Worm (Caenorhabditis elegans) whole organism, L4 larva: ENCODE measurements around the gene unc-77.

Experiments used
- D1046.2 ChIP-seq: fragments of 200-800 bp; sonication (Bioruptor generic); IDR thresholded peaks from 2 replicates; pipeline ENCODE4 v1.3.6; 2022; ENCODE audit warnings: missing genetic modification characterization, missing compliant biosample characterization
- R02D3.7 ChIP-seq: fragments of 150-350 bp; sonication (generic microtip); optimal IDR thresholded peaks from 3 replicates; lab custom pipeline; 2014; ENCODE audit warnings: missing biosample characterization, missing genetic modification characterization
- T20F7.1 ChIP-seq: fragments of 200-800 bp; sonication (Bioruptor generic); optimal IDR thresholded peaks from 2 replicates; lab custom pipeline; 2018; ENCODE audit warnings: mild to moderate bottlenecking, missing genetic modification characterization, missing compliant biosample characterization
- Y105C5A.15 ChIP-seq: fragments of 200-800 bp; sonication (Bioruptor generic); IDR thresholded peaks from 2 replicates; pipeline ENCODE4 v1.3.6; 2022; ENCODE audit warnings: missing genetic modification characterization, missing compliant biosample characterization
- Y48G9A.11 ChIP-seq: fragments of 200-800 bp; sonication (Bioruptor generic); IDR thresholded peaks from 2 replicates; pipeline ENCODE4 v1.3.6; 2022; ENCODE audit warnings: missing genetic modification reagents, missing genetic modification characterization, missing compliant biosample characterization
- Y75B8A.6 ChIP-seq: fragments of 200-800 bp; sonication (Bioruptor generic); IDR thresholded peaks from 2 replicates; pipeline ENCODE4 v1.3.6; 2022; ENCODE audit warnings: missing genetic modification reagents, missing genetic modification characterization, missing compliant biosample characterization
- ZK546.5 ChIP-seq, 2 experiments: sonication (generic microtip); optimal IDR thresholded peaks; 2 replicates each; lab custom pipeline; 2017; ENCODE audit warnings: missing biosample characterization in 2 of 2, missing genetic modification characterization in 2 of 2
- aha-1 ChIP-seq: fragments of 150-350 bp; peaks from one replicate; lab custom pipeline; 2014; ENCODE audit warnings: missing biosample characterization, missing genetic modification characterization
- aly-2 ChIP-seq: sonication (generic microtip); optimal IDR thresholded peaks from 2 replicates; lab custom pipeline; 2018; ENCODE audit warnings: missing biosample characterization, missing genetic modification characterization
- ceh-20 ChIP-seq: fragments of 200-800 bp; sonication (Bioruptor generic); IDR thresholded peaks from 2 replicates; pipeline ENCODE4 v1.3.6; 2022; ENCODE audit warnings: missing genetic modification reagents, missing genetic modification characterization, missing compliant biosample characterization
- ceh-44 ChIP-seq: fragments of 200-800 bp; sonication (Bioruptor generic); IDR thresholded peaks from 2 replicates; pipeline ENCODE4 v1.3.6; 2022; ENCODE audit warnings: missing genetic modification reagents, missing genetic modification characterization, missing compliant biosample characterization
- ceh-62 ChIP-seq: sonication (generic microtip); optimal IDR thresholded peaks from 2 replicates; lab custom pipeline; 2017; ENCODE audit warnings: missing biosample characterization, missing genetic modification characterization
- ceh-82 ChIP-seq: sonication (generic microtip); optimal IDR thresholded peaks from 2 replicates; lab custom pipeline; 2017; ENCODE audit warnings: missing biosample characterization, missing genetic modification characterization
- ces-1 ChIP-seq: fragments of 150-350 bp; sonication (generic microtip); optimal IDR thresholded peaks from 4 replicates; lab custom pipeline; 2014; ENCODE audit warnings: missing biosample characterization, missing genetic modification reagents, missing genetic modification characterization
- cey-2 ChIP-seq: sonication (generic microtip); optimal IDR thresholded peaks from 3 replicates; lab custom pipeline; 2017; ENCODE audit warnings: missing genetic modification characterization, mild to moderate bottlenecking, missing compliant biosample characterization, antibody characterized with exemption, borderline replicate concordance; ENCODE audit not compliant: insufficient read depth
- ctbp-1 ChIP-seq: fragments of 200-800 bp; sonication (Bioruptor generic); IDR thresholded peaks from 2 replicates; pipeline ENCODE4 v1.3.6; 2022; ENCODE audit warnings: missing genetic modification reagents, missing genetic modification characterization, missing compliant biosample characterization
- daf-12 ChIP-seq: fragments of 150-350 bp; optimal IDR thresholded peaks from 2 replicates; lab custom pipeline; 2014; ENCODE audit warnings: missing biosample characterization, missing genetic modification reagents, missing genetic modification characterization
- daf-8 ChIP-seq: fragments of 200-800 bp; sonication (Bioruptor generic); IDR thresholded peaks from 2 replicates; pipeline ENCODE4 v1.3.6; 2022; ENCODE audit warnings: missing genetic modification characterization, missing compliant biosample characterization
- dmd-8 ChIP-seq: fragments of 200-800 bp; sonication (Bioruptor generic); IDR thresholded peaks from 2 replicates; pipeline ENCODE4 v1.3.6; 2022; ENCODE audit warnings: missing genetic modification characterization, missing compliant biosample characterization
- dmd-9 ChIP-seq: fragments of 200-800 bp; sonication (Bioruptor generic); IDR thresholded peaks from 2 replicates; pipeline ENCODE4 v1.3.6; 2022; ENCODE audit warnings: missing genetic modification reagents, missing genetic modification characterization, missing compliant biosample characterization
- duxl-1 ChIP-seq: sonication (generic microtip); optimal IDR thresholded peaks from 2 replicates; lab custom pipeline; 2016; ENCODE audit warnings: mild to moderate bottlenecking, missing genetic modification characterization, moderate library complexity, missing compliant biosample characterization; ENCODE audit not compliant: poor library complexity
- fkh-10 ChIP-seq: fragments of 150-350 bp; optimal IDR thresholded peaks from 2 replicates; lab custom pipeline; 2014; ENCODE audit warnings: missing biosample characterization, missing genetic modification reagents, missing genetic modification characterization
- fos-1 ChIP-seq: fragments of 150-350 bp; optimal IDR thresholded peaks from 2 replicates; lab custom pipeline; 2014; ENCODE audit warnings: missing biosample characterization, missing genetic modification characterization
- gei-8 ChIP-seq: fragments of 200-800 bp; sonication (Bioruptor generic); optimal IDR thresholded peaks from 2 replicates; lab custom pipeline; 2018; ENCODE audit warnings: mild to moderate bottlenecking, missing genetic modification characterization, missing compliant biosample characterization
- hif-1 ChIP-seq, 2 experiments: sonication (generic microtip); optimal IDR thresholded peaks; 2 replicates each; lab custom pipeline; 2016 to 2017; ENCODE audit warnings: missing compliant biosample characterization in 2 of 2, missing genetic modification characterization in 2 of 2, missing genetic modification reagents in 2 of 2, missing genotype in 2 of 2, mild to moderate bottlenecking in 1 of 2
- hmg-1.1 ChIP-seq: fragments of 200-800 bp; sonication (Bioruptor generic); IDR thresholded peaks from 2 replicates; pipeline ENCODE4 v1.3.6; 2022; ENCODE audit warnings: missing genetic modification reagents, missing genetic modification characterization, missing compliant biosample characterization
- lin-13 ChIP-seq: fragments of 150-350 bp; optimal IDR thresholded peaks from 2 replicates; lab custom pipeline; 2014; ENCODE audit warnings: missing biosample characterization, missing genetic modification reagents, missing genetic modification characterization
- lin-39 ChIP-seq: fragments of 150-350 bp; optimal IDR thresholded peaks from 2 replicates; lab custom pipeline; 2014; ENCODE audit warnings: missing biosample characterization, missing genetic modification reagents, missing genetic modification characterization
- lir-3 ChIP-seq: sonication (generic microtip); optimal IDR thresholded peaks from 2 replicates; lab custom pipeline; 2016; ENCODE audit warnings: mild to moderate bottlenecking, missing genetic modification characterization, missing compliant biosample characterization
- madf-9 ChIP-seq: fragments of 200-800 bp; sonication (Bioruptor generic); conservative IDR thresholded peaks from 2 replicates; pipeline ENCODE4 v1.3.6; 2022; ENCODE audit warnings: missing genetic modification reagents, missing genetic modification characterization, missing compliant biosample characterization
- mdl-1 ChIP-seq, 2 experiments: fragments of 150-350 bp in 1 of 2; sonication (generic microtip) in 1 of 2; optimal IDR thresholded peaks; 2 replicates each; lab custom pipeline; 2014 to 2017; ENCODE audit warnings: missing biosample characterization in 2 of 2, missing genetic modification characterization in 2 of 2
- mep-1 ChIP-seq: fragments of 150-350 bp; sonication (generic microtip); optimal IDR thresholded peaks from 3 replicates; lab custom pipeline; 2014; ENCODE audit warnings: missing biosample characterization, missing genetic modification characterization
- nhr-41 ChIP-seq: fragments of 200-800 bp; sonication (Bioruptor generic); IDR thresholded peaks from 2 replicates; pipeline ENCODE4 v1.3.6; 2022; ENCODE audit warnings: missing genetic modification reagents, missing genetic modification characterization, missing compliant biosample characterization
- nhr-48 ChIP-seq: sonication (generic microtip); optimal IDR thresholded peaks from 2 replicates; lab custom pipeline; 2016; ENCODE audit warnings: mild to moderate bottlenecking, missing genetic modification characterization, missing compliant biosample characterization
- nhr-6 ChIP-seq: fragments of 150-350 bp; optimal IDR thresholded peaks from 2 replicates; lab custom pipeline; 2014; ENCODE audit warnings: missing biosample characterization, missing genetic modification characterization
- nhr-76 ChIP-seq: fragments of 150-350 bp; optimal IDR thresholded peaks from 2 replicates; lab custom pipeline; 2014; ENCODE audit warnings: missing biosample characterization, missing genetic modification characterization
- pqm-1 ChIP-seq: sonication (generic microtip); optimal IDR thresholded peaks from 2 replicates; lab custom pipeline; 2017; ENCODE audit warnings: missing biosample characterization, missing genetic modification characterization
- rbr-2 ChIP-seq: sonication (generic microtip); optimal IDR thresholded peaks from 2 replicates; lab custom pipeline; 2016; ENCODE audit warnings: missing genotype, missing genetic modification characterization, missing compliant biosample characterization
- saeg-2 ChIP-seq: fragments of 200-800 bp; sonication (Bioruptor generic); IDR thresholded peaks from 2 replicates; pipeline ENCODE4 v1.3.6; 2022; ENCODE audit warnings: missing genetic modification reagents, missing genetic modification characterization, missing compliant biosample characterization
- snpc-4 ChIP-seq: fragments of 150-350 bp; optimal IDR thresholded peaks from 2 replicates; lab custom pipeline; 2014; ENCODE audit warnings: missing biosample characterization, missing genetic modification characterization
- tag-97 ChIP-seq: fragments of 200-800 bp; sonication (Bioruptor generic); IDR thresholded peaks from 2 replicates; pipeline ENCODE4 v1.3.6; 2022; ENCODE audit warnings: missing genetic modification characterization, missing compliant biosample characterization
- tra-1 ChIP-seq: fragments of 200-800 bp; sonication (Bioruptor generic); IDR thresholded peaks from 2 replicates; pipeline ENCODE4 v1.3.6; 2022; ENCODE audit warnings: missing genetic modification reagents, missing genetic modification characterization, missing compliant biosample characterization
- unc-130 ChIP-seq: sonication (generic microtip); optimal IDR thresholded peaks from 2 replicates; lab custom pipeline; 2016; ENCODE audit warnings: missing genetic modification reagents, missing genetic modification characterization, missing compliant biosample characterization
- vab-7 ChIP-seq: fragments of 200-800 bp; sonication (Bioruptor generic); IDR thresholded peaks from 2 replicates; pipeline ENCODE4 v1.3.6; 2022; ENCODE audit warnings: missing genetic modification reagents, missing genetic modification characterization, missing compliant biosample characterization
- zfp-2 ChIP-seq: sonication (generic microtip); optimal IDR thresholded peaks from 2 replicates; lab custom pipeline; 2016; ENCODE audit warnings: mild to moderate bottlenecking, missing genetic modification characterization, missing compliant biosample characterization
- zip-2 ChIP-seq: fragments of 150-350 bp; optimal IDR thresholded peaks from 2 replicates; lab custom pipeline; 2014; ENCODE audit warnings: missing biosample characterization, missing genetic modification characterization

The unc-77 gene

DNA sequence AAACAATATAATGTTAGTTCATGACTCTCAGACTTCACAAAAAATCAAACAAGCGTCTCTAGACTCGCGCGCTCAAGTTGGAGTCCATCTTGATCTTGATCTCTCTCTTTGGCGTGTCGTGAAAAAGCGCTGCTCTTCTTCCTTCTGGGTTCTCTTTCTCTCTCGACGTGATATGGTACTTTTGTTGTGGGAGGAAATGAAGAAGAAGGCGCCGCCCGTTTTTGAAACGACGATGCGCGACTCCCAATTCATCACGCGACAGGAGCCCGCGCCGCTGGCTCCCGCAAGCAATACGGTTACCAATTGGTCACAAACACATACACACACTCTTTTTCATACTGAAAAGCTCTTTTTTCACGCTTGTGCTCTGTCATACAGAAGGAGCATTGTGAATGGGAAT is 53.2 kb downstream of the unc-77 start:
- TF ChIP-seq nhr-6 (tag; lab: Kevin White, UChicago) (no peak), saeg-2 (GFP tag; lab: Robert Waterston, UW) (no peak), hmg-1.1 (GFP tag; lab: Robert Waterston, UW) (no peak), ces-1 (GFP tag; lab: Kevin White, UChicago) (no peak), tra-1 (GFP tag; lab: Robert Waterston, UW) (no peak), ceh-44 (GFP tag; lab: Robert Waterston, UW) (no peak)

DNA sequence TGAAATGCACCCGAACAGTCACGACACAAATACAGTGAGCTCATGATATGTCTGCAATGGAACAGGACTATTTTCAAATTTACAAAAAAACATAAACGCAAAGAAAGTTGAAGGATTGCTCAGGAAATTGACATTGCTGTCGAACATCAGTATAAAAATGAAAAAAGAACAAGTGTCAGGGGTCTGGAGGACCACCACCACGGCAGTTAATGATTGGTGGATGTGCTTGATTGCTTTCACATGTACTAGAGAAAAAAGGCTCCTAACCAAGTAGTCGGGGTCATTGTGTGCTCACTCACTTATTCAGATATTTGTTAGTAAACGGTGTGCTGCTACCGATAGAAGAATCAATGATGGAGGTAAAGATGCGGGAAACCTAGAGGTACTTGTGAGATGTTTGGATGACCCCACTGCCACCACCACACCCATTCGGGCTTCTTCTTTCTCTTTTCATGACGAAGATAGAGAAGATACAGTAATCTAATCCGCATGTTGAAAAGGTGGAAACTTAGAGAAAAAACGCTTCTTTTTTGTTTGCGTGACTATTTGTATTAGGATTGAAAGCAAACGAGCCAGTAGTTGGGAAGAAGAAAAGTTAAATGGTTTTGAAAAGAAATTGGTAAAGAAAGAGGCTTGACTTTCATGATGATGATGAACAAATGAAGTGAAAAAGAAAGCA is 56.3 kb downstream of the unc-77 start, which contains the start of gene M03D4.4:
TSS of gene M03D4.4 (minus strand) at position 51 of the 679 bp plus-strand sequence.
- peak; percentile 78 for TF ChIP-seq aha-1 (tag; lab: Kevin White, UChicago)
- TF ChIP-seq ceh-20 (GFP tag; lab: Robert Waterston, UW), result no peak

- TF ChIP-seq dmd-9 (GFP tag; lab: Robert Waterston, UW), result no peak
- peak; percentile 20 for TF ChIP-seq rbr-2 (tag; lab: Kevin White, UChicago)
- no peak for TF ChIP-seq nhr-76
- TF ChIP-seq fos-1 (tag; lab: Kevin White, UChicago), result no peak
- TF ChIP-seq nhr-6 (tag; lab: Kevin White, UChicago), result peak; percentile 58
- TF ChIP-seq dmd-8, result no peak
- TF ChIP-seq T20F7.1 (GFP tag; lab: Kevin White, UChicago), result no peak
- no peak for TF ChIP-seq ZK546.5 (tag; optimal IDR thresholded peaks at IDR 0.05; lab: Kevin White, UChicago)
- no peak for TF ChIP-seq lin-39 (tag; lab: Kevin White, UChicago)
- no peak for TF ChIP-seq daf-12 (tag; lab: Kevin White, UChicago)
- peak; percentile 88 for TF ChIP-seq lin-13
- no peak for TF ChIP-seq madf-9
- TF ChIP-seq ctbp-1 (GFP tag; lab: Robert Waterston, UW), result no peak
- no peak for TF ChIP-seq cey-2 (tag; lab: Kevin White, UChicago)
- TF ChIP-seq ceh-82, result no peak
- TF ChIP-seq D1046.2 (GFP tag; lab: Robert Waterston, UW), result no peak
- TF ChIP-seq aly-2, result no peak
- TF ChIP-seq zfp-2 (tag; lab: Kevin White, UChicago), result no peak
- peak; percentile 51 for TF ChIP-seq duxl-1 (tag; lab: Kevin White, UChicago)
- TF ChIP-seq mdl-1 (tag; optimal IDR thresholded peaks at IDR 0.05; lab: Kevin White, UChicago), result no peak
- peak; percentile 85 for TF ChIP-seq unc-130 (GFP tag; lab: Kevin White, UChicago)
- no peak for TF ChIP-seq tra-1 (GFP tag; lab: Robert Waterston, UW)
- no peak for TF ChIP-seq Y105C5A.15 (GFP tag; lab: Robert Waterston, UW)
- peak; percentile 68 for TF ChIP-seq mep-1 (tag; lab: Kevin White, UChicago)
- peak; percentile 92 for TF ChIP-seq Y48G9A.11 (GFP tag; lab: Robert Waterston, UW)
- TF ChIP-seq ces-1 (GFP tag; lab: Kevin White, UChicago), result no peak
- no peak for TF ChIP-seq hif-1 (tag; optimal IDR thresholded peaks at IDR 0.05; lab: Kevin White, UChicago)
- no peak for TF ChIP-seq pqm-1
- no peak for TF ChIP-seq aha-1 (tag; lab: Kevin White, UChicago)
- no peak for TF ChIP-seq vab-7 (GFP tag; lab: Robert Waterston, UW)
- peak; percentile 19 for TF ChIP-seq nhr-48
- no peak for TF ChIP-seq daf-8
- no peak for TF ChIP-seq ceh-62 (tag; lab: Kevin White, UChicago)
- no peak for TF ChIP-seq fkh-10 (GFP tag; lab: Kevin White, UChicago)
- no peak for TF ChIP-seq Y75B8A.6 (GFP tag; lab: Robert Waterston, UW)
- no peak for TF ChIP-seq R02D3.7 (tag; lab: Kevin White, UChicago)
- no peak for TF ChIP-seq nhr-41 (GFP tag; lab: Robert Waterston, UW)
- no peak for TF ChIP-seq tag-97
- peak; percentile 79 for TF ChIP-seq snpc-4
- TF ChIP-seq lir-3 (tag; lab: Kevin White, UChicago), result no peak
- no peak for TF ChIP-seq gei-8 (GFP tag; lab: Kevin White, UChicago)
- no peak for TF ChIP-seq zip-2 (tag; lab: Kevin White, UChicago)
These were observed 65.9 kb downstream of the unc-77 start, which contains the start of gene zen-4 for ce11 chrIV:6117741-6118265. Gene zen-4 (plus strand): TSS chrIV:6118215.
